Worm (Caenorhabditis elegans): ENCODE data around the gene srh-111.

DNA sequence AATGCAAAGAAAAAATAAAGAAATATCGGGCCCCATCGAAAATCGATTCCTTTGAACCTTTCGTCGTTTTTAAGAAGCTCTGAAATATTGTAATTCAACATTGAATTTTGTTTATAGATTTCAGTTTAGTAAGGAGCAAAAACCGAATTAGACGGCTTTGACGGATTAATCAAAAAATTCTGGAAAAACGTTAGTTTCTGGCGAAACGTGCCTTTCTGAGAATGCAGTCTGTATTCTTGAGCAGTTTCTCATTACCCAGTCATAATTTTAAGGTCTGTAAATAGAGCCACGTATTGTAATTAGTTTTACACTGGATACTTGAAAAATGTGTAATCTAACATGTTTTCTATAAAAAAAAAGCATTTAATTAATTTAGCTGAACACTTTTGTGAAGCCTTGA lies 24.9 kb downstream of the srh-111 start, which contains the start of gene srz-48:
- TF ChIP-seq cog-1 (tag; optimal IDR thresholded peaks at IDR 0.05): no peak
- no peak for TF ChIP-seq flt-1 (GFP tag; IDR thresholded peaks at IDR 0.05)

Data from whole organism, midembryonic.